Fruit fly (Drosophila melanogaster) whole organism, prepupa: Measurements from ENCODE around the gene CG34171.

Source experiments
- Blimp-1 ChIP-seq: fragments of 200-800 bp; sonication (Bioruptor generic); optimal IDR thresholded peaks from 3 replicates; lab custom pipeline; 2017; ENCODE audit warnings: missing biosample characterization, missing genetic modification characterization, mild to moderate bottlenecking, moderate library complexity, missing genetic modification reagents
- CG10631 ChIP-seq: fragments of 200-800 bp; sonication (Bioruptor generic); optimal IDR thresholded peaks from 2 replicates; lab custom pipeline; 2016; ENCODE audit warnings: missing biosample characterization, missing genetic modification characterization
- CG11294 ChIP-seq: fragments of 200-800 bp; sonication (Bioruptor generic); IDR thresholded peaks from 2 replicates; pipeline ENCODE4 v1.3.6; 2022; ENCODE audit warnings: missing biosample characterization, missing genetic modification characterization
- CG11762 ChIP-seq: fragments of 200-800 bp; sonication (Bioruptor generic); optimal IDR thresholded peaks from 3 replicates; lab custom pipeline; 2016; ENCODE audit warnings: missing biosample characterization, missing genetic modification characterization; ENCODE audit not compliant: insufficient read depth
- CG1621 ChIP-seq: fragments of 200-800 bp; sonication (Bioruptor generic); optimal IDR thresholded peaks from 3 replicates; lab custom pipeline; 2018; ENCODE audit warnings: missing biosample characterization, mild to moderate bottlenecking, missing genetic modification characterization
- CG16779 ChIP-seq: fragments of 200-800 bp; sonication (Bioruptor generic); optimal IDR thresholded peaks from 3 replicates; lab custom pipeline; 2017; ENCODE audit warnings: missing biosample characterization, mild to moderate bottlenecking, missing genetic modification characterization
- CG31627 ChIP-seq: fragments of 200-800 bp; sonication (Bioruptor generic); optimal IDR thresholded peaks from 3 replicates; lab custom pipeline; 2016; ENCODE audit warnings: missing biosample characterization, missing genetic modification characterization
- CG32006 ChIP-seq: fragments of 200-800 bp; sonication (Bioruptor generic); optimal IDR thresholded peaks from 3 replicates; lab custom pipeline; 2017; ENCODE audit warnings: missing biosample characterization, mild to moderate bottlenecking, missing genetic modification characterization
- CG34406 ChIP-seq: fragments of 200-800 bp; sonication (Bioruptor generic); optimal IDR thresholded peaks from 3 replicates; lab custom pipeline; 2016; ENCODE audit warnings: missing biosample characterization, missing genetic modification characterization
- CG3919 ChIP-seq: fragments of 200-800 bp; sonication (Bioruptor generic); optimal IDR thresholded peaks from 3 replicates; lab custom pipeline; 2016; ENCODE audit warnings: missing biosample characterization, missing genetic modification characterization
- CG4318 ChIP-seq: fragments of 200-800 bp; sonication (Bioruptor generic); optimal IDR thresholded peaks from 3 replicates; lab custom pipeline; 2017; ENCODE audit warnings: missing biosample characterization, mild to moderate bottlenecking, missing genetic modification characterization
- CG6163 ChIP-seq: fragments of 200-800 bp; sonication (Bioruptor generic); IDR thresholded peaks from 3 replicates; pipeline ENCODE4 v1.3.6; 2022; ENCODE audit warnings: missing biosample characterization, missing genetic modification characterization
- CG6276 ChIP-seq: fragments of 200-800 bp; sonication (Bioruptor generic); optimal IDR thresholded peaks from 2 replicates; lab custom pipeline; 2017; ENCODE audit warnings: missing biosample characterization, mild to moderate bottlenecking, missing genetic modification characterization
- CG6854 ChIP-seq: fragments of 200-800 bp; sonication (Bioruptor generic); optimal IDR thresholded peaks from 2 replicates; lab custom pipeline; 2017; ENCODE audit warnings: missing biosample characterization, mild to moderate bottlenecking, missing genetic modification characterization
- CG7368 ChIP-seq: fragments of 200-800 bp; sonication (Bioruptor generic); optimal IDR thresholded peaks from 3 replicates; lab custom pipeline; 2016; ENCODE audit warnings: missing biosample characterization, missing genetic modification characterization
- CG8119 ChIP-seq: fragments of 200-800 bp; sonication (Bioruptor generic); IDR thresholded peaks from 3 replicates; pipeline ENCODE4 v1.3.6; 2022; ENCODE audit warnings: missing biosample characterization, missing genetic modification characterization
- CG8632 ChIP-seq: fragments of 200-800 bp; sonication (Bioruptor generic); optimal IDR thresholded peaks from 3 replicates; lab custom pipeline; 2016; ENCODE audit warnings: missing biosample characterization, missing genetic modification characterization
- CG9139 ChIP-seq: fragments of 200-800 bp; sonication (Bioruptor generic); optimal IDR thresholded peaks from 3 replicates; lab custom pipeline; 2017; ENCODE audit warnings: missing biosample characterization, mild to moderate bottlenecking, missing genetic modification characterization
- Eip75B ChIP-seq: fragments of 200-800 bp; sonication (Bioruptor generic); optimal IDR thresholded peaks from 3 replicates; lab custom pipeline; 2016; ENCODE audit warnings: missing biosample characterization, missing genetic modification characterization
- Eip78C ChIP-seq: fragments of 200-800 bp; sonication (Bioruptor generic); peaks from one replicate; lab custom pipeline; 2016; ENCODE audit warnings: missing biosample characterization, missing genetic modification characterization
- Eip93F ChIP-seq: fragments of 200-800 bp; sonication (Bioruptor generic); optimal IDR thresholded peaks from 2 replicates; lab custom pipeline; 2016; ENCODE audit warnings: missing biosample characterization, mild to moderate bottlenecking, missing genetic modification characterization
- Ets96B ChIP-seq: fragments of 200-800 bp; optimal IDR thresholded peaks from 2 replicates; lab custom pipeline; 2019; ENCODE audit warnings: missing biosample characterization, mild to moderate bottlenecking, missing genetic modification characterization, moderate library complexity
- Hr38 ChIP-seq: sonication (Bioruptor generic); optimal IDR thresholded peaks from 2 replicates; lab custom pipeline; 2016; ENCODE audit warnings: missing biosample characterization, missing genetic modification characterization
- Hr4 ChIP-seq: fragments of 200-800 bp; sonication (Bioruptor generic); optimal IDR thresholded peaks from 3 replicates; lab custom pipeline; 2016; ENCODE audit warnings: missing biosample characterization, missing genetic modification characterization
- Met ChIP-seq: fragments of 200-800 bp; sonication (Bioruptor generic); optimal IDR thresholded peaks from 3 replicates; lab custom pipeline; 2016; ENCODE audit warnings: missing biosample characterization, missing genetic modification characterization
- Smox ChIP-seq: fragments of 200-800 bp; sonication (Bioruptor generic); optimal IDR thresholded peaks from 3 replicates; lab custom pipeline; 2016; ENCODE audit warnings: missing biosample characterization, missing genetic modification characterization
- Sox102F ChIP-seq: fragments of 200-800 bp; sonication (Bioruptor generic); optimal IDR thresholded peaks from 2 replicates; lab custom pipeline; 2016; ENCODE audit warnings: missing biosample characterization, mild to moderate bottlenecking, missing genetic modification characterization
- Sox14 ChIP-seq: fragments of 200-800 bp; sonication (Bioruptor generic); optimal IDR thresholded peaks from 3 replicates; lab custom pipeline; 2016; ENCODE audit warnings: missing biosample characterization, missing genetic modification characterization
- Sox15 ChIP-seq: fragments of 200-800 bp; sonication (Bioruptor generic); optimal IDR thresholded peaks from 3 replicates; lab custom pipeline; 2016; ENCODE audit warnings: missing biosample characterization, missing genetic modification characterization
- achi ChIP-seq: fragments of 200-800 bp; sonication (Bioruptor generic); optimal IDR thresholded peaks from 3 replicates; lab custom pipeline; 2016; ENCODE audit warnings: missing biosample characterization, missing genetic modification characterization
- dac ChIP-seq: fragments of 200-800 bp; sonication (Bioruptor generic); optimal IDR thresholded peaks from 2 replicates; lab custom pipeline; 2017; ENCODE audit warnings: missing biosample characterization, mild to moderate bottlenecking, missing genetic modification characterization
- dsx ChIP-seq: fragments of 200-800 bp; optimal IDR thresholded peaks from 3 replicates; lab custom pipeline; 2019; ENCODE audit warnings: missing biosample characterization, mild to moderate bottlenecking, missing genetic modification characterization, moderate library complexity; ENCODE audit not compliant: poor library complexity, severe bottlenecking
- esn ChIP-seq: fragments of 200-800 bp; sonication (Bioruptor generic); optimal IDR thresholded peaks from 2 replicates; lab custom pipeline; 2016; ENCODE audit warnings: missing biosample characterization, mild to moderate bottlenecking, missing genetic modification characterization, moderate library complexity
- fd85E ChIP-seq: fragments of 200-800 bp; sonication (Bioruptor generic); optimal IDR thresholded peaks from 3 replicates; lab custom pipeline; 2016; ENCODE audit warnings: missing biosample characterization, missing genetic modification characterization
- fkh ChIP-seq: fragments of 200-800 bp; sonication (Bioruptor generic); optimal IDR thresholded peaks from 3 replicates; lab custom pipeline; 2017; ENCODE audit warnings: missing biosample characterization, mild to moderate bottlenecking, missing genetic modification characterization, moderate library complexity
- lz ChIP-seq: fragments of 200-800 bp; sonication (Bioruptor generic); optimal IDR thresholded peaks from 3 replicates; lab custom pipeline; 2016; ENCODE audit warnings: missing biosample characterization, missing genetic modification characterization
- salr ChIP-seq, 2 experiments: fragments of 200-800 bp; sonication (Bioruptor generic); optimal IDR thresholded peaks; 3 replicates each; lab custom pipeline; 2016 to 2018; ENCODE audit warnings: missing biosample characterization in 2 of 2, missing genetic modification characterization in 2 of 2, mild to moderate bottlenecking in 1 of 2
- ss ChIP-seq, 2 experiments: fragments of 200-800 bp; sonication (Bioruptor generic); optimal IDR thresholded peaks; 2 replicates in 1 of 2; 3 replicates in 1 of 2; lab custom pipeline; 2017 to 2018; ENCODE audit warnings: mild to moderate bottlenecking in 2 of 2, missing biosample characterization in 2 of 2, missing genetic modification characterization in 2 of 2, moderate library complexity in 1 of 2
- topi ChIP-seq: fragments of 200-800 bp; sonication (Bioruptor generic); optimal IDR thresholded peaks from 3 replicates; lab custom pipeline; 2016; ENCODE audit warnings: missing biosample characterization, missing genetic modification characterization
- vri ChIP-seq: fragments of 200-800 bp; sonication (Bioruptor generic); optimal IDR thresholded peaks from 3 replicates; lab custom pipeline; 2016; ENCODE audit warnings: missing biosample characterization, mild to moderate bottlenecking, missing genetic modification characterization

Gene CG34171

DNA sequence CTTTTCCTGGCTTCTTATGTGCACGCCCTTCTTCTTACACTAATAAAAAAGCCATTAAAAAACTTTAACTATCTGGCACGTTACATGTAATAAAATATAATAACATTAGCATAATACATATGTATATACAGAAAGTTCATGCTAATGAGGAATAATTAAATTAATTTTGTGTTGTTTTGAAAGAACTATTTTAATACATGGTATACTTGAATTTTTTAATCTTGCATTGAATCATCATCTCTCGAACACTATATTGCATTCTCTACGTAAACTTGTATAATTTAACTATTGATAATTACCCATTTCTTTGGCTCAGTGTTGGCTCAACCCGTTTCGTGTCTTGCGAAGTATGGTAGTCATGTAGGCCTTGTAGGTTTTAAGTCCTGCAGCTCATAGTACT lies 25.6 kb upstream of the CG34171 start (continued):
- TF ChIP-seq CG6276 (peak; percentile 9), Eip78C (GFP tag; lab: Kevin White, UChicago) (peak; percentile 95), salr (GFP tag; optimal IDR thresholded peaks at IDR 0.05; lab: Kevin White, UChicago) (peak; percentile 36 to 56), CG9139 (peak; percentile 40), Ets96B (peak; percentile 80), dac (GFP tag; lab: Kevin White, UChicago) (no peak), Blimp-1 (GFP tag; lab: Kevin White, UChicago) (peak; percentile 10), Smox (GFP tag; lab: Kevin White, UChicago) (peak; percentile 65), CG8119 (peak; percentile 68), achi (peak; percentile 73), CG11294 (GFP tag; lab: Robert Waterston, UW) (no peak), CG3919 (GFP tag; lab: Kevin White, UChicago) (peak; percentile 67), CG7368 (GFP tag; lab: Kevin White, UChicago) (peak; percentile 33), ss (GFP tag; optimal IDR thresholded peaks at IDR 0.05; lab: Kevin White, UChicago) (peak; percentile 78 to 81), CG16779 (tag; lab: Kevin White, UChicago) (peak; percentile 21), esn (GFP tag; lab: Kevin White, UChicago) (peak; percentile 70), dsx (GFP tag; lab: Kevin White, UChicago) (peak; percentile 82)

DNA sequence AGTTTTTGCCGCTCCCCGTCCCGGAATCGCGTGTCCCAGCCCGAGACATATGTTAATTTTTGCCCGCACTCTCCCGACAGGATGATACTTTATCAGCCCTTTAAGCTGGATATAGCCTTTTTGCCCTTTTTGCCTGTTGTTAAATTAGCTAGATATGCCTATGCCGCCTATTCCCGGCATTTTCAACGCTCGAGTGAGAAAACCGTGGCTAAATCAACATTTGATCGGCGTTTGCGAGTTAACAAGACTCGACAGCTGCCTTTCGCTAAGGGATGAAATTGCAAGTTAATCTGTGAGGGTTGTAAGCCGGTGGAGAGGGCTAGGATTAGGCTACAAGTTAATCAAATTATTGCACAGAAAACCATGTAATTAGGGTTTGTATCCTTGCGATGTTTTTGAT lies 22.8 kb upstream of the CG34171 start:
- no peak for TF ChIP-seq Sox15
- peak in 1 of 2 experiments; percentile 67 for TF ChIP-seq ss (GFP tag; optimal IDR thresholded peaks at IDR 0.05; lab: Kevin White, UChicago)
- TF ChIP-seq, all 60 proteins: peak for 1

DNA sequence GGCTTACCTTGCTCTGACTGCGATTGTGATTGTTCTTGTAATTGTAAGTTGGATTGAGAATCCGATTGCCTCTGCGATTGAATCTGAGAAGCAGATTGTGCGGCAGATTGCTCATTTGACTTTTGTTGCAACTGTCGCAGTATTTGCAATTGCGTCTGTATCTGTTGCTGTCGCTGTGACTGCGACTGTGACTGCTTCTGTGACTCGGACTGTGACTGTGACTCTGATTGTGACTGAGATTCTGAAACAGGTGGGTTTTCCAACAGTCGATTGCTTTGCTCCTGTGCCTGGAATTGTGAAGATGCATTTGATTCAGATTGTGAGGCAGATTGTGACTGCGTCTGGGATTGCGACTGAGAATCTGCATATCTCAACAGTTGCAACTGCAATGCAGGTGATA lies 20.4 kb upstream of the CG34171 start:
- TF ChIP-seq Eip93F (GFP tag; lab: Kevin White, UChicago) = no peak
- TF ChIP-seq CG4318 (GFP tag; lab: Kevin White, UChicago) = no peak
- TF ChIP-seq topi (GFP tag; lab: Kevin White, UChicago) = no peak
- no peak for TF ChIP-seq CG10631 (GFP tag; lab: Kevin White, UChicago)
- TF ChIP-seq CG3919 (GFP tag; lab: Kevin White, UChicago) = no peak
- no peak for TF ChIP-seq achi
- TF ChIP-seq CG34406 (GFP tag; lab: Kevin White, UChicago) = no peak

DNA sequence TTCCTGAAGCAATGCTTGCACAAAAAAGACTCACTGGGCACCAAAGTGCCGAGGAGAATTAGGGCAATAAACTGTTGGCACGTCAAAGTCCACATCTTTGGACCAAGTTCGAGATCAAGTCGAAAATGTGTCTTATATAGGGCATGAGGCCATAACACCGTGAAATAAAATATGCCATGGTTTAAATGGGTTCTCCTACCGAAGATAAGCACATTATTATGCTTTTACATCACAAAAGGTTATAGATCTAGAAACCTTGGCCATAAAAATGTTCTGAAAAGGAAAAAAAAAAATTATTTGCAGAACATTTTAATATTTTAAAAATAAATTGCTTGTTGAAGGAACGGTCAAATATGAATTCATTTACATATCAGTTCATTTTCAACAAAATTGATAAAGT lies 19.5 kb upstream of the CG34171 start, which contains the start of gene Acp36DE:
Gene Acp36DE (minus strand): TSS at position 101 of the 400 bp plus-strand sequence.
- TF ChIP-seq CG6276 (no peak), salr (GFP tag; optimal IDR thresholded peaks at IDR 0.05; lab: Kevin White, UChicago) (no peak), CG6854 (GFP tag; lab: Kevin White, UChicago) (no peak), fkh (no peak), CG7368 (GFP tag; lab: Kevin White, UChicago) (no peak), fd85E (GFP tag; lab: Kevin White, UChicago) (no peak), CG10631 (GFP tag; lab: Kevin White, UChicago) (no peak), CG1621 (tag; lab: Kevin White, UChicago) (no peak), Sox14 (no peak), CG11762 (GFP tag; lab: Kevin White, UChicago) (no peak), Sox15 (no peak), CG4318 (GFP tag; lab: Kevin White, UChicago) (no peak), Eip75B (GFP tag; lab: Kevin White, UChicago) (no peak), CG32006 (GFP tag; lab: Kevin White, UChicago) (no peak), CG6163 (no peak)

DNA sequence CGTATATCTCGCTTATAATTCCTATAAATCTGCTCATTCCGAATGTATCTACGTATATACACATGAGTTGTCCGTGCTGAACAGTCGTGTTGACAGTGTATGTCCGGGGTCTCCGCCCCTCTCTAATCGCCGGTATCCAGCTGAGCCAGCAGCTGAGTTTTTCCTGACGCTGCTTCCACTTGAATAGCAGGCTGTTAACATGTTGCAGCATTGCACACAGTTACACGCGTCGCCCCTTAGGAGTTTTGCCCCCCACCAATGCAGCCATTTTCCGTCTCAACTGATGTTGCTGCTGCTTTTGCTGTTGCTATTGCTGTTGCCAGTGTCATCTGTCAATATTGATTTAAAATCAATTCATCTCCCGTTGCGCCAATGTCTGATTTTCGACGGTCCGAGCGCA lies 17.2 kb upstream of the CG34171 start:
- TF ChIP-seq CG31627 (GFP tag; lab: Kevin White, UChicago) (no peak), Sox102F (GFP tag; lab: Kevin White, UChicago) (no peak), vri (GFP tag; lab: Kevin White, UChicago) (no peak), Met (GFP tag; lab: Kevin White, UChicago) (no peak), Hr38 (GFP tag; lab: Kevin White, UChicago) (no peak), lz (no peak), Hr4 (GFP tag; lab: Kevin White, UChicago) (no peak), CG8632 (no peak)
- TF ChIP-seq, all 60 proteins: peak for 0
